Fruit fly (Drosophila melanogaster) Kc167 (cell line): ENCODE measurements around the gene Vdup1.

ENCODE experiments used
- Myc ChIP-seq: fragments of >200 bp; optimal IDR thresholded peaks from 2 replicates; lab custom pipeline; 2017; ENCODE audit warnings: missing external identifiers
- Sin3A ChIP-seq: fragments of >200 bp; optimal IDR thresholded peaks from 2 replicates; lab custom pipeline; 2018; ENCODE audit warnings: missing external identifiers
- h ChIP-seq: fragments of >200 bp; optimal IDR thresholded peaks from 3 replicates; lab custom pipeline; 2018; ENCODE audit warnings: missing external identifiers
- insv ChIP-seq: fragments of >200 bp; optimal IDR thresholded peaks from 3 replicates; lab custom pipeline; 2018; ENCODE audit warnings: missing external identifiers
- psq ChIP-seq: fragments of >200 bp; optimal IDR thresholded peaks from 2 replicates; lab custom pipeline; 2017; ENCODE audit warnings: missing external identifiers
- ttk ChIP-seq: sonication (Bioruptor generic); optimal IDR thresholded peaks from 2 replicates; lab custom pipeline; 2017; ENCODE audit warnings: missing external identifiers

Vdup1 gene

dm6 chr3L:139574-140567 lies 38.9 kb downstream of the Vdup1 start:
- TF ChIP-seq h (lab: Kevin White, UChicago) = no peak
- TF ChIP-seq psq = no peak
- no peak for TF ChIP-seq insv (lab: Kevin White, UChicago)
- TF ChIP-seq ttk (lab: Kevin White, UChicago) = no peak
- TF ChIP-seq Sin3A (lab: Kevin White, UChicago) = no peak

- TF ChIP-seq insv (lab: Kevin White, UChicago) (no peak), Myc (lab: Kevin White, UChicago) (no peak), Sin3A (lab: Kevin White, UChicago) (no peak), psq (no peak), h (lab: Kevin White, UChicago) (no peak), ttk (lab: Kevin White, UChicago) (no peak)
These were observed 41.1 kb downstream of the Vdup1 start for dm6 chr3L:137596-138169.

- TF ChIP-seq Myc (lab: Kevin White, UChicago) = no peak
- TF ChIP-seq Sin3A (lab: Kevin White, UChicago) = no peak
- no peak for TF ChIP-seq h (lab: Kevin White, UChicago)
- TF ChIP-seq ttk (lab: Kevin White, UChicago) = no peak
- TF ChIP-seq psq = no peak
- no peak for TF ChIP-seq insv (lab: Kevin White, UChicago)
These were observed 42.0 kb downstream of the Vdup1 start for dm6 chr3L:136591-137280.

- no peak for TF ChIP-seq psq
- TF ChIP-seq ttk (lab: Kevin White, UChicago) = no peak
- no peak for TF ChIP-seq h (lab: Kevin White, UChicago)
These were observed 43.9 kb downstream of the Vdup1 start for dm6 chr3L:134868-135267.

- no peak for TF ChIP-seq Sin3A (lab: Kevin White, UChicago)
- no peak for TF ChIP-seq ttk (lab: Kevin White, UChicago)
- no peak for TF ChIP-seq h (lab: Kevin White, UChicago)
- no peak for TF ChIP-seq Myc (lab: Kevin White, UChicago)
These were observed 44.9 kb downstream of the Vdup1 start for dm6 chr3L:133806-134325.

dm6 chr3L:133383-133782 lies 45.4 kb downstream of the Vdup1 start:
- TF ChIP-seq Myc (lab: Kevin White, UChicago) (no peak), Sin3A (lab: Kevin White, UChicago) (no peak), ttk (lab: Kevin White, UChicago) (no peak), psq (no peak), h (lab: Kevin White, UChicago) (no peak), insv (lab: Kevin White, UChicago) (no peak)

dm6 chr3L:131998-132693 lies 46.6 kb downstream of the Vdup1 start:
- no peak for TF ChIP-seq h (lab: Kevin White, UChicago)
- TF ChIP-seq Myc (lab: Kevin White, UChicago) = no peak
- TF ChIP-seq psq = no peak
- no peak for TF ChIP-seq ttk (lab: Kevin White, UChicago)
- no peak for TF ChIP-seq insv (lab: Kevin White, UChicago)
- no peak for TF ChIP-seq Sin3A (lab: Kevin White, UChicago)

- TF ChIP-seq insv (lab: Kevin White, UChicago) (no peak), psq (no peak), Sin3A (lab: Kevin White, UChicago) (no peak), Myc (lab: Kevin White, UChicago) (no peak), h (lab: Kevin White, UChicago) (no peak), ttk (lab: Kevin White, UChicago) (no peak)
These were observed 47.4 kb downstream of the Vdup1 start for dm6 chr3L:131151-131997.

dm6 chr3L:130798-131150 lies 48.0 kb downstream of the Vdup1 start:
- TF ChIP-seq insv (lab: Kevin White, UChicago) (no peak), h (lab: Kevin White, UChicago) (no peak), psq (no peak), Sin3A (lab: Kevin White, UChicago) (no peak), ttk (lab: Kevin White, UChicago) (no peak), Myc (lab: Kevin White, UChicago) (no peak)

dm6 chr3L:129311-129816 lies 49.4 kb downstream of the Vdup1 start, which contains the start of gene Pdk1:
Pdk1 (plus strand) TSS chr3L:129450.
- TF ChIP-seq psq (no peak), Sin3A (lab: Kevin White, UChicago) (no peak), ttk (lab: Kevin White, UChicago) (no peak), h (lab: Kevin White, UChicago) (no peak), Myc (lab: Kevin White, UChicago) (no peak), insv (lab: Kevin White, UChicago) (no peak)
